Worm (Caenorhabditis elegans): ENCODE data around the gene mig-32.

DNA sequence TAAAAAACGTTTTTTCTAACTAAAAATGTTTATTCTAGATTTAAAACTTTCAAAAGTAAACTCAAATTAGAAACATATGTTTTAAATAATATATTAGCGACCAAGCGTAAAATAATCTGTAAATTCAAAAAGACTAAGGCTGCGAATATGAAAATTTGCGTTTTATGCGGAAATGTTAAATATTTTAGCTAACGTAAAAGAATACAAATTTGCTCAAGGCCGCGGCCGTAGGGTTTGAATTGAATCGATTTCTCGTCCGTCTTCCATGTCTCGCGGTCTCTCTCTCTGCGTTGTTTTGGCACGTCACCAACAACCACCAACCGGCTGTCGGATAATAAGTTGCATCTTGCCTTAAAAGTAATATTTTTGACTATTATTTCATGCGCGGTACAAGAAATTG lies 1.8 kb upstream of the mig-32 start, which contains the start of gene F11A10.5:
- TF ChIP-seq snpc-4 (tag; optimal IDR thresholded peaks at IDR 0.05) = no peak
- no peak for TF ChIP-seq lsy-2 (tag; optimal IDR thresholded peaks at IDR 0.05)
- TF ChIP-seq lin-11 (tag; optimal IDR thresholded peaks at IDR 0.05) = no peak
- TF ChIP-seq nhr-12 (tag; optimal IDR thresholded peaks at IDR 0.05) = no peak

Measured in whole organism, L2 larva.